Fruit fly (Drosophila melanogaster): ENCODE data around the gene CG31145.

CG31145 gene

dm6 chr3R:23669401-23670216, at the start of gene CG31145 (continued):
- TF ChIP-seq CG12391 (tag; optimal IDR thresholded peaks at IDR 0.05) (peak; percentile 100), Dll (GFP tag; IDR thresholded peaks at IDR 0.05; ENCODE audit: partially characterized antibody) (no peak), wek (GFP tag; optimal IDR thresholded peaks at IDR 0.05) (peak; percentile 93), Xrp1 (GFP tag; IDR thresholded peaks at IDR 0.05) (peak; percentile 99), az2 (GFP tag; optimal IDR thresholded peaks at IDR 0.05) (peak; percentile 100), CG2889 (GFP tag; IDR thresholded peaks at IDR 0.05) (peak; percentile 98), Bgb (GFP tag; IDR thresholded peaks at IDR 0.05; ENCODE audit: partially characterized antibody) (peak; percentile 73), CG6791 (GFP tag; IDR thresholded peaks at IDR 0.05; ENCODE audit: partially characterized antibody) (no peak), ERR (GFP tag; optimal IDR thresholded peaks at IDR 0.05) (peak; percentile 99), CG6683 (GFP tag; optimal IDR thresholded peaks at IDR 0.05) (peak; percentile 99), CG10654 (GFP tag; optimal IDR thresholded peaks at IDR 0.05) (peak; percentile 99), Lhr (GFP tag; optimal IDR thresholded peaks at IDR 0.05) (peak; percentile 98), CG17568 (GFP tag; optimal IDR thresholded peaks at IDR 0.05) (peak; percentile 99), luna (GFP tag; optimal IDR thresholded peaks at IDR 0.05) (peak; percentile 99), gcm (GFP tag; optimal IDR thresholded peaks at IDR 0.05) (peak; percentile 99), CG9932 (GFP tag; IDR thresholded peaks at IDR 0.05) (peak; percentile 98), ssp (GFP tag; IDR thresholded peaks at IDR 0.05) (peak; percentile 95), CG2129 (GFP tag; IDR thresholded peaks at IDR 0.05; ENCODE audit: partially characterized antibody) (no peak), CG9215 (GFP tag; IDR thresholded peaks at IDR 0.05) (peak; percentile 99), Stat92E (GFP tag; optimal IDR thresholded peaks at IDR 0.05) (peak in 1 of 3 experiments; percentile 94), vfl (GFP tag; optimal IDR thresholded peaks at IDR 0.05) (peak; percentile 99), Oaz (GFP tag; IDR thresholded peaks at IDR 0.05) (peak; percentile 99), Scr (GFP tag; IDR thresholded peaks at IDR 0.05; ENCODE audit: partially characterized antibody) (peak; percentile 25), CG13123 (GFP tag; optimal IDR thresholded peaks at IDR 0.05) (peak; percentile 98), grau (tag; optimal IDR thresholded peaks at IDR 0.05) (peak; percentile 99), CG14441 (GFP tag; IDR thresholded peaks at IDR 0.05) (peak; percentile 99), Sox100B (GFP tag; optimal IDR thresholded peaks at IDR 0.05) (peak; percentile 100), dm (GFP tag; optimal IDR thresholded peaks at IDR 0.05) (peak; percentile 99), Six4 (GFP tag; optimal IDR thresholded peaks at IDR 0.05) (peak; percentile 99), dpn (GFP tag; optimal IDR thresholded peaks at IDR 0.05) (peak; percentile 100), CG12769 (tag; optimal IDR thresholded peaks at IDR 0.05) (peak; percentile 99), Dek (tag; optimal IDR thresholded peaks at IDR 0.05) (peak; percentile 99), da (GFP tag; optimal IDR thresholded peaks at IDR 0.05) (peak; percentile 99), CG31224 (GFP tag; IDR thresholded peaks at IDR 0.05) (peak; percentile 98), CG1792 (GFP tag; optimal IDR thresholded peaks at IDR 0.05) (peak; percentile 99), gro (GFP tag; optimal IDR thresholded peaks at IDR 0.05) (peak; percentile 100), MTF-1 (GFP tag; optimal IDR thresholded peaks at IDR 0.05; ENCODE audit: borderline replicate concordance) (peak; percentile 93), NfI (GFP tag; optimal IDR thresholded peaks at IDR 0.05) (peak; percentile 99), CG11085 (GFP tag; IDR thresholded peaks at IDR 0.05) (peak; percentile 97), CG14014 (GFP tag; IDR thresholded peaks at IDR 0.05) (peak; percentile 99), CG10267 (tag; optimal IDR thresholded peaks at IDR 0.05) (peak; percentile 96), CG1832 (GFP tag; optimal IDR thresholded peaks at IDR 0.05) (no peak), CG17912 (GFP tag; optimal IDR thresholded peaks at IDR 0.05) (peak; percentile 88), Mad (GFP tag; optimal IDR thresholded peaks at IDR 0.05) (peak; percentile 99), D19B (GFP tag; optimal IDR thresholded peaks at IDR 0.05) (peak; percentile 97), Opbp (GFP tag; IDR thresholded peaks at IDR 0.05; ENCODE audit: partially characterized antibody) (no peak), crp (GFP tag; optimal IDR thresholded peaks at IDR 0.05) (peak; percentile 39 to 83)

All from whole organism, embryonic.